Worm (Caenorhabditis elegans) whole organism, late embryonic: Measurements from ENCODE around the gene K02D10.4.

Experiments used
- C08G9.2 ChIP-seq: sonication (generic microtip); optimal IDR thresholded peaks from 2 replicates; lab custom pipeline; 2016; ENCODE audit warnings: mild to moderate bottlenecking, missing genetic modification characterization, moderate library complexity, missing compliant biosample characterization
- C38D4.7 ChIP-seq: fragments of 200-800 bp; sonication (Bioruptor generic); optimal IDR thresholded peaks from 2 replicates; lab custom pipeline; 2018; ENCODE audit warnings: mild to moderate bottlenecking, missing genetic modification characterization, moderate library complexity, missing compliant biosample characterization
- Y22D7AL.16 ChIP-seq: sonication (generic microtip); optimal IDR thresholded peaks from 2 replicates; lab custom pipeline; 2016; ENCODE audit warnings: missing genetic modification characterization, missing compliant biosample characterization
- ceh-14 ChIP-seq: sonication (generic microtip); optimal IDR thresholded peaks from 2 replicates; lab custom pipeline; 2016; ENCODE audit warnings: missing genotype, missing genetic modification characterization, missing compliant biosample characterization
- ceh-2 ChIP-seq: sonication (generic microtip); optimal IDR thresholded peaks from 2 replicates; lab custom pipeline; 2016; ENCODE audit warnings: missing genotype, missing genetic modification characterization, missing compliant biosample characterization
- ceh-22 ChIP-seq: sonication (generic microtip); optimal IDR thresholded peaks from 2 replicates; lab custom pipeline; 2017; ENCODE audit warnings: missing biosample characterization, missing genetic modification characterization
- ceh-24 ChIP-seq: sonication (generic microtip); optimal IDR thresholded peaks from 2 replicates; lab custom pipeline; 2016; ENCODE audit warnings: mild to moderate bottlenecking, missing genetic modification characterization, missing compliant biosample characterization
- ceh-30 ChIP-seq: fragments of 150-350 bp; optimal IDR thresholded peaks from 2 replicates; lab custom pipeline; 2014; ENCODE audit warnings: missing biosample characterization, missing genetic modification characterization
- ceh-48 ChIP-seq: sonication (generic microtip); optimal IDR thresholded peaks from 2 replicates; lab custom pipeline; 2016; ENCODE audit warnings: missing genetic modification characterization, inconsistent platforms, missing compliant biosample characterization
- ceh-6 ChIP-seq: fragments of 200-800 bp; sonication (Bioruptor generic); optimal IDR thresholded peaks from 2 replicates; lab custom pipeline; 2018; ENCODE audit warnings: mild to moderate bottlenecking, missing genetic modification characterization, missing compliant biosample characterization
- dmd-4 ChIP-seq: sonication (generic microtip); optimal IDR thresholded peaks from 2 replicates; lab custom pipeline; 2016; ENCODE audit warnings: borderline replicate concordance, missing genetic modification characterization, missing compliant biosample characterization
- elt-2 ChIP-seq: sonication (generic microtip); optimal IDR thresholded peaks from 2 replicates; lab custom pipeline; 2016; ENCODE audit warnings: missing genetic modification reagents, missing genetic modification characterization, missing compliant biosample characterization
- fkh-10 ChIP-seq: fragments of 150-350 bp; optimal IDR thresholded peaks from 2 replicates; lab custom pipeline; 2014; ENCODE audit warnings: missing biosample characterization, missing genetic modification reagents, missing genetic modification characterization
- fkh-6 ChIP-seq: sonication (generic microtip); optimal IDR thresholded peaks from 2 replicates; lab custom pipeline; 2016; ENCODE audit warnings: missing genetic modification characterization, missing compliant biosample characterization
- gmeb-2 ChIP-seq: sonication (generic microtip); optimal IDR thresholded peaks from 2 replicates; lab custom pipeline; 2016; ENCODE audit warnings: missing genetic modification characterization, inconsistent platforms, missing compliant biosample characterization
- hlh-13 ChIP-seq: fragments of 200-800 bp; sonication (Bioruptor generic); optimal IDR thresholded peaks from 2 replicates; lab custom pipeline; 2018; ENCODE audit warnings: mild to moderate bottlenecking, missing genetic modification characterization, missing compliant biosample characterization
- hlh-15 ChIP-seq: sonication (generic microtip); optimal IDR thresholded peaks from 2 replicates; lab custom pipeline; 2016; ENCODE audit warnings: missing genetic modification characterization, missing compliant biosample characterization
- hlh-8 ChIP-seq: sonication (generic microtip); optimal IDR thresholded peaks from 2 replicates; lab custom pipeline; 2016; ENCODE audit warnings: missing genotype, missing genetic modification characterization, missing compliant biosample characterization
- lim-6 ChIP-seq: sonication (generic microtip); optimal IDR thresholded peaks from 2 replicates; lab custom pipeline; 2016; ENCODE audit warnings: missing genetic modification characterization, missing compliant biosample characterization
- lin-11 ChIP-seq: fragments of 200-800 bp; sonication (Bioruptor generic); optimal IDR thresholded peaks from 2 replicates; lab custom pipeline; 2018; ENCODE audit warnings: mild to moderate bottlenecking, missing genetic modification characterization, missing compliant biosample characterization
- mec-3 ChIP-seq: sonication (generic microtip); optimal IDR thresholded peaks from 2 replicates; lab custom pipeline; 2016; ENCODE audit warnings: borderline replicate concordance, missing genetic modification characterization, missing compliant biosample characterization
- nfya-1 ChIP-seq: sonication (generic microtip); optimal IDR thresholded peaks from 2 replicates; lab custom pipeline; 2017; ENCODE audit warnings: missing genetic modification characterization, mild to moderate bottlenecking, missing compliant biosample characterization, antibody characterized with exemption, moderate library complexity
- nhr-232 ChIP-seq: sonication (generic microtip); optimal IDR thresholded peaks from 2 replicates; lab custom pipeline; 2016; ENCODE audit warnings: missing genetic modification characterization, missing compliant biosample characterization
- pat-9 ChIP-seq: fragments of 200-800 bp; sonication (Bioruptor generic); optimal IDR thresholded peaks from 2 replicates; lab custom pipeline; 2018; ENCODE audit warnings: mild to moderate bottlenecking, missing genetic modification characterization, moderate library complexity, missing compliant biosample characterization
- pha-4 ChIP-seq: fragments of 150-350 bp; optimal IDR thresholded peaks from 2 replicates; lab custom pipeline; 2018; ENCODE audit warnings: missing biosample characterization, missing genetic modification reagents, missing genetic modification characterization
- pros-1 ChIP-seq: fragments of 150-350 bp; optimal IDR thresholded peaks from 2 replicates; lab custom pipeline; 2014; ENCODE audit warnings: missing biosample characterization, missing genetic modification reagents, missing genetic modification characterization
- sdc-2 ChIP-seq: sonication (generic microtip); optimal IDR thresholded peaks from 2 replicates; lab custom pipeline; 2016; ENCODE audit warnings: missing genotype, missing genetic modification characterization, missing compliant biosample characterization
- tbx-2 ChIP-seq: sonication (generic microtip); optimal IDR thresholded peaks from 2 replicates; lab custom pipeline; 2016; ENCODE audit warnings: missing genetic modification characterization, missing compliant biosample characterization
- tbx-7 ChIP-seq: sonication (generic microtip); optimal IDR thresholded peaks from 2 replicates; lab custom pipeline; 2016; ENCODE audit warnings: missing genotype, missing genetic modification characterization, missing compliant biosample characterization
- ttx-3 ChIP-seq: sonication (generic microtip); optimal IDR thresholded peaks from 2 replicates; lab custom pipeline; 2016; ENCODE audit warnings: missing genetic modification reagents, missing genetic modification characterization, missing compliant biosample characterization
- unc-42 ChIP-seq: sonication (generic microtip); optimal IDR thresholded peaks from 2 replicates; lab custom pipeline; 2016; ENCODE audit warnings: missing genotype, missing genetic modification characterization, missing compliant biosample characterization
- unc-86 ChIP-seq: sonication (generic microtip); optimal IDR thresholded peaks from 2 replicates; lab custom pipeline; 2016; ENCODE audit warnings: missing genetic modification characterization, missing compliant biosample characterization

K02D10.4 gene

ce11 chrIII:8733667-8734066 is 46.1 kb downstream of the K02D10.4 start:
- TF ChIP-seq tbx-2 (no peak), elt-2 (tag; lab: Kevin White, UChicago) (peak; percentile 78), pha-4 (tag; lab: Kevin White, UChicago) (no peak), ttx-3 (tag; lab: Kevin White, UChicago) (no peak), nhr-232 (no peak)

- TF ChIP-seq unc-86 (no peak), pros-1 (no peak), hlh-13 (GFP tag; lab: Kevin White, UChicago) (no peak), ceh-48 (tag; lab: Kevin White, UChicago) (no peak), unc-42 (tag; lab: Kevin White, UChicago) (no peak), C38D4.7 (GFP tag; lab: Kevin White, UChicago) (no peak), ceh-30 (no peak), hlh-15 (no peak), sdc-2 (tag; lab: Kevin White, UChicago) (no peak), C08G9.2 (tag; lab: Kevin White, UChicago) (no peak), fkh-6 (no peak), tbx-7 (tag; lab: Kevin White, UChicago) (no peak)
Measured at ce11 chrIII:8733237-8733636, 46.6 kb downstream of the K02D10.4 start.

ce11 chrIII:8731973-8732372 is 47.8 kb downstream of the K02D10.4 start:
- TF ChIP-seq lin-11 (tag; lab: Kevin White, UChicago) (no peak), Y22D7AL.16 (tag; lab: Kevin White, UChicago) (no peak), ceh-2 (tag; lab: Kevin White, UChicago) (no peak)

- TF ChIP-seq lim-6 (no peak), pha-4 (tag; lab: Kevin White, UChicago) (no peak), ttx-3 (tag; lab: Kevin White, UChicago) (no peak), ceh-24 (tag; lab: Kevin White, UChicago) (no peak), pros-1 (no peak), hlh-8 (tag; lab: Kevin White, UChicago) (no peak), nfya-1 (tag; lab: Kevin White, UChicago) (no peak), ceh-22 (no peak), ceh-6 (GFP tag; lab: Kevin White, UChicago) (no peak), gmeb-2 (tag; lab: Kevin White, UChicago) (no peak), tbx-2 (no peak), fkh-10 (no peak), pat-9 (tag; lab: Kevin White, UChicago) (no peak), ceh-2 (tag; lab: Kevin White, UChicago) (no peak), mec-3 (no peak), ceh-14 (tag; lab: Kevin White, UChicago) (no peak), dmd-4 (tag; lab: Kevin White, UChicago) (no peak)
Measured at ce11 chrIII:8731310-8731709, 48.5 kb downstream of the K02D10.4 start, which contains the start of gene ZK370.4. ZK370.4 (minus strand) TSS chrIII:8731410.
